Worm (Caenorhabditis elegans) whole organism, mixed stage, embryonic: ENCODE data around the gene EEED8.2.

Source experiments
- M03D4.4 ChIP-seq: sonication (generic microtip); optimal IDR thresholded peaks from 2 replicates; lab custom pipeline; 2017; ENCODE audit warnings: mild to moderate bottlenecking, missing genetic modification characterization, missing compliant biosample characterization
- bed-3 ChIP-seq: fragments of 200-800 bp; sonication (Bioruptor generic); optimal IDR thresholded peaks from 3 replicates; lab custom pipeline; 2018; ENCODE audit warnings: mild to moderate bottlenecking, missing genetic modification characterization, moderate library complexity, missing compliant biosample characterization
- blmp-1 ChIP-seq: fragments of 150-350 bp; optimal IDR thresholded peaks from 2 replicates; lab custom pipeline; 2014; ENCODE audit warnings: missing biosample characterization, missing genetic modification characterization
- ceh-43 ChIP-seq: fragments of 200-800 bp; sonication (Bioruptor generic); optimal IDR thresholded peaks from 2 replicates; lab custom pipeline; 2018; ENCODE audit warnings: mild to moderate bottlenecking, missing genetic modification characterization, moderate library complexity, missing compliant biosample characterization
- ceh-83 ChIP-seq: fragments of 200-800 bp; sonication (Bioruptor generic); optimal IDR thresholded peaks from 2 replicates; lab custom pipeline; 2018; ENCODE audit warnings: mild to moderate bottlenecking, missing genetic modification characterization, missing compliant biosample characterization
- ces-1 ChIP-seq: fragments of 150-350 bp; optimal IDR thresholded peaks from 2 replicates; lab custom pipeline; 2014; ENCODE audit warnings: missing biosample characterization, missing genetic modification reagents, missing genetic modification characterization
- cnd-1 ChIP-seq: fragments of 200-800 bp; sonication (Bioruptor generic); optimal IDR thresholded peaks from 2 replicates; lab custom pipeline; 2018; ENCODE audit warnings: mild to moderate bottlenecking, missing genetic modification characterization, missing compliant biosample characterization
- elt-1 ChIP-seq: sonication (generic microtip); optimal IDR thresholded peaks from 2 replicates; lab custom pipeline; 2017; ENCODE audit warnings: missing genetic modification characterization, mild to moderate bottlenecking, missing compliant biosample characterization, antibody characterized with exemption, moderate library complexity, borderline replicate concordance; ENCODE audit not compliant: insufficient read depth
- elt-3 ChIP-seq: fragments of 150-350 bp; optimal IDR thresholded peaks from 2 replicates; lab custom pipeline; 2014; ENCODE audit warnings: missing biosample characterization, missing genetic modification characterization
- ham-2 ChIP-seq: fragments of 200-800 bp; sonication (Bioruptor generic); optimal IDR thresholded peaks from 2 replicates; lab custom pipeline; 2018; ENCODE audit warnings: mild to moderate bottlenecking, missing genetic modification characterization, missing compliant biosample characterization
- hlh-1 ChIP-seq: fragments of 150-350 bp; optimal IDR thresholded peaks from 2 replicates; lab custom pipeline; 2014; ENCODE audit warnings: missing biosample characterization, missing genetic modification reagents, missing genetic modification characterization
- lin-13 ChIP-seq: fragments of 150-350 bp; optimal IDR thresholded peaks from 2 replicates; lab custom pipeline; 2014; ENCODE audit warnings: missing biosample characterization, missing genetic modification characterization
- lin-32 ChIP-seq: fragments of 200-800 bp; sonication (Bioruptor generic); optimal IDR thresholded peaks from 2 replicates; lab custom pipeline; 2018; ENCODE audit warnings: mild to moderate bottlenecking, missing genetic modification characterization, missing compliant biosample characterization
- mab-5 ChIP-seq: fragments of 150-350 bp; optimal IDR thresholded peaks from 2 replicates; lab custom pipeline; 2014; ENCODE audit warnings: missing biosample characterization, missing genetic modification characterization
- mep-1 ChIP-seq: fragments of 150-350 bp; optimal IDR thresholded peaks from 2 replicates; lab custom pipeline; 2017; ENCODE audit warnings: missing biosample characterization, missing genetic modification reagents, missing genetic modification characterization, inconsistent platforms
- mls-2 ChIP-seq: sonication (generic microtip); optimal IDR thresholded peaks from 2 replicates; lab custom pipeline; 2016; ENCODE audit warnings: mild to moderate bottlenecking, missing genetic modification characterization, moderate library complexity, missing compliant biosample characterization
- nhr-12 ChIP-seq: fragments of 150-350 bp; optimal IDR thresholded peaks from 2 replicates; lab custom pipeline; 2014; ENCODE audit warnings: missing biosample characterization, missing genetic modification characterization
- nhr-2 ChIP-seq: fragments of 150-350 bp; optimal IDR thresholded peaks from 2 replicates; lab custom pipeline; 2014; ENCODE audit warnings: missing biosample characterization, missing genetic modification characterization
- nhr-237 ChIP-seq: fragments of 150-350 bp; optimal IDR thresholded peaks from 2 replicates; lab custom pipeline; 2014; ENCODE audit warnings: missing biosample characterization, missing genetic modification characterization
- nhr-76 ChIP-seq: sonication (generic microtip); optimal IDR thresholded peaks from 2 replicates; lab custom pipeline; 2017; ENCODE audit warnings: missing biosample characterization, missing genetic modification characterization
- pha-4 ChIP-seq: fragments of 150-350 bp; optimal IDR thresholded peaks from 2 replicates; lab custom pipeline; 2018; ENCODE audit warnings: missing biosample characterization, missing genetic modification reagents, missing genetic modification characterization
- sem-2 ChIP-seq: fragments of 200-800 bp; sonication (Bioruptor generic); optimal IDR thresholded peaks from 2 replicates; lab custom pipeline; 2018; ENCODE audit warnings: mild to moderate bottlenecking, missing genetic modification characterization, missing compliant biosample characterization
- snpc-4 ChIP-seq: fragments of 150-350 bp; optimal IDR thresholded peaks from 2 replicates; lab custom pipeline; 2014; ENCODE audit warnings: missing biosample characterization, missing genetic modification characterization
- sptf-1 ChIP-seq: sonication (generic microtip); optimal IDR thresholded peaks from 2 replicates; lab custom pipeline; 2017; ENCODE audit warnings: mild to moderate bottlenecking, missing genetic modification characterization, moderate library complexity, missing compliant biosample characterization
- tbx-8 ChIP-seq: fragments of 200-800 bp; sonication (Bioruptor generic); optimal IDR thresholded peaks from 2 replicates; lab custom pipeline; 2018; ENCODE audit warnings: mild to moderate bottlenecking, missing genetic modification characterization, moderate library complexity, missing compliant biosample characterization
- unc-120 ChIP-seq: sonication (generic microtip); optimal IDR thresholded peaks from 2 replicates; lab custom pipeline; 2017; ENCODE audit warnings: missing genetic modification characterization, missing compliant biosample characterization; ENCODE audit not compliant: poor library complexity, severe bottlenecking
- unc-39 ChIP-seq: fragments of 150-350 bp; optimal IDR thresholded peaks from 2 replicates; lab custom pipeline; 2014; ENCODE audit warnings: missing biosample characterization, missing genetic modification characterization
- zip-8 ChIP-seq: fragments of 150-350 bp; optimal IDR thresholded peaks from 2 replicates; lab custom pipeline; 2014; ENCODE audit warnings: missing biosample characterization, missing genetic modification characterization

Gene EEED8.2

ce11 chrII:5426470-5426869 lies 10.0 kb downstream of the EEED8.2 start:
- TF ChIP-seq nhr-2 (tag; lab: Kevin White, UChicago) (no peak), lin-13 (tag; lab: Kevin White, UChicago) (no peak), mls-2 (tag; lab: Kevin White, UChicago) (no peak), sem-2 (GFP tag; lab: Kevin White, UChicago) (no peak), cnd-1 (no peak), blmp-1 (no peak), snpc-4 (tag; lab: Kevin White, UChicago) (no peak), zip-8 (tag; lab: Kevin White, UChicago) (no peak), nhr-12 (tag; lab: Kevin White, UChicago) (no peak), bed-3 (GFP tag; lab: Kevin White, UChicago) (no peak), ceh-83 (GFP tag; lab: Kevin White, UChicago) (no peak), elt-3 (tag; lab: Kevin White, UChicago) (no peak), hlh-1 (tag; lab: Kevin White, UChicago) (no peak), nhr-76 (tag; lab: Kevin White, UChicago) (no peak), ham-2 (GFP tag; lab: Kevin White, UChicago) (no peak), sptf-1 (tag; lab: Kevin White, UChicago) (no peak), ceh-43 (GFP tag; lab: Kevin White, UChicago) (no peak), unc-39 (tag; lab: Kevin White, UChicago) (no peak), elt-1 (tag; lab: Kevin White, UChicago) (no peak)
- TF ChIP-seq, all 35 proteins: peak for 0

- TF ChIP-seq bed-3 (GFP tag; lab: Kevin White, UChicago) (no peak), M03D4.4 (tag; lab: Kevin White, UChicago) (no peak), zip-8 (tag; lab: Kevin White, UChicago) (no peak), nhr-2 (tag; lab: Kevin White, UChicago) (no peak), ham-2 (GFP tag; lab: Kevin White, UChicago) (peak; percentile 0), nhr-12 (tag; lab: Kevin White, UChicago) (no peak), mab-5 (tag; lab: Kevin White, UChicago) (no peak), cnd-1 (no peak), snpc-4 (tag; lab: Kevin White, UChicago) (no peak), ces-1 (GFP tag; lab: Kevin White, UChicago) (no peak), nhr-76 (tag; lab: Kevin White, UChicago) (no peak), ceh-83 (GFP tag; lab: Kevin White, UChicago) (peak; percentile 19), mep-1 (tag; lab: Kevin White, UChicago) (peak; percentile 7), nhr-237 (tag; lab: Kevin White, UChicago) (no peak), tbx-8 (no peak)
These were observed 13.2 kb downstream of the EEED8.2 start, which contains the start of the genes F07F6.4 and F07F6.2 for ce11 chrII:5429522-5430257. F07F6.4 (minus strand) TSS chrII:5429572. F07F6.2 (plus strand) TSS chrII:5430207.

- TF ChIP-seq hlh-1 (tag; lab: Kevin White, UChicago) (no peak), nhr-2 (tag; lab: Kevin White, UChicago) (no peak), M03D4.4 (tag; lab: Kevin White, UChicago) (no peak), nhr-76 (tag; lab: Kevin White, UChicago) (no peak)
These were observed 16.6 kb downstream of the EEED8.2 start, which contains the start of gene srx-114 for ce11 chrII:5433069-5433468. srx-114 (minus strand) TSS chrII:5433169.

- TF ChIP-seq nhr-237 (tag; lab: Kevin White, UChicago) (no peak), ces-1 (GFP tag; lab: Kevin White, UChicago) (no peak), hlh-1 (tag; lab: Kevin White, UChicago) (no peak), blmp-1 (no peak), pha-4 (tag; lab: Kevin White, UChicago) (no peak), unc-120 (no peak), cnd-1 (no peak), nhr-76 (tag; lab: Kevin White, UChicago) (no peak), snpc-4 (tag; lab: Kevin White, UChicago) (no peak), lin-13 (tag; lab: Kevin White, UChicago) (no peak), mep-1 (tag; lab: Kevin White, UChicago) (no peak), ceh-83 (GFP tag; lab: Kevin White, UChicago) (no peak), lin-32 (GFP tag; lab: Kevin White, UChicago) (no peak), tbx-8 (no peak), zip-8 (tag; lab: Kevin White, UChicago) (no peak)
These were observed 20.3 kb downstream of the EEED8.2 start, which contains the start of gene dct-5 for ce11 chrII:5436833-5437232. dct-5 (minus strand) TSS chrII:5436933.
